Worm (Caenorhabditis elegans) whole organism, mixed stage, embryonic: ENCODE data around the gene ucr-1.

ENCODE experiments used
- M03D4.4 ChIP-seq: sonication (generic microtip); optimal IDR thresholded peaks from 2 replicates; lab custom pipeline; 2017; ENCODE audit warnings: mild to moderate bottlenecking, missing genetic modification characterization, missing compliant biosample characterization
- bed-3 ChIP-seq: fragments of 200-800 bp; sonication (Bioruptor generic); optimal IDR thresholded peaks from 3 replicates; lab custom pipeline; 2018; ENCODE audit warnings: mild to moderate bottlenecking, missing genetic modification characterization, moderate library complexity, missing compliant biosample characterization
- blmp-1 ChIP-seq: fragments of 150-350 bp; optimal IDR thresholded peaks from 2 replicates; lab custom pipeline; 2014; ENCODE audit warnings: missing biosample characterization, missing genetic modification characterization
- ceh-39 ChIP-seq: fragments of 150-350 bp; optimal IDR thresholded peaks from 2 replicates; lab custom pipeline; 2014; ENCODE audit warnings: missing biosample characterization, missing genetic modification characterization
- ceh-43 ChIP-seq: fragments of 200-800 bp; sonication (Bioruptor generic); optimal IDR thresholded peaks from 2 replicates; lab custom pipeline; 2018; ENCODE audit warnings: mild to moderate bottlenecking, missing genetic modification characterization, moderate library complexity, missing compliant biosample characterization
- ceh-83 ChIP-seq: fragments of 200-800 bp; sonication (Bioruptor generic); optimal IDR thresholded peaks from 2 replicates; lab custom pipeline; 2018; ENCODE audit warnings: mild to moderate bottlenecking, missing genetic modification characterization, missing compliant biosample characterization
- cnd-1 ChIP-seq: fragments of 200-800 bp; sonication (Bioruptor generic); optimal IDR thresholded peaks from 2 replicates; lab custom pipeline; 2018; ENCODE audit warnings: mild to moderate bottlenecking, missing genetic modification characterization, missing compliant biosample characterization
- drap-1 ChIP-seq: fragments of 200-800 bp; sonication (Bioruptor generic); optimal IDR thresholded peaks from 3 replicates; lab custom pipeline; 2018; ENCODE audit warnings: mild to moderate bottlenecking, missing genetic modification characterization, missing compliant biosample characterization
- elt-1 ChIP-seq: sonication (generic microtip); optimal IDR thresholded peaks from 2 replicates; lab custom pipeline; 2017; ENCODE audit warnings: missing genetic modification characterization, mild to moderate bottlenecking, missing compliant biosample characterization, antibody characterized with exemption, moderate library complexity, borderline replicate concordance; ENCODE audit not compliant: insufficient read depth
- elt-3 ChIP-seq: fragments of 150-350 bp; optimal IDR thresholded peaks from 2 replicates; lab custom pipeline; 2014; ENCODE audit warnings: missing biosample characterization, missing genetic modification characterization
- flh-1 ChIP-seq: fragments of 200-800 bp; sonication (Bioruptor generic); optimal IDR thresholded peaks from 2 replicates; lab custom pipeline; 2018; ENCODE audit warnings: mild to moderate bottlenecking, missing genetic modification characterization, moderate library complexity, missing compliant biosample characterization
- ham-2 ChIP-seq: fragments of 200-800 bp; sonication (Bioruptor generic); optimal IDR thresholded peaks from 2 replicates; lab custom pipeline; 2018; ENCODE audit warnings: mild to moderate bottlenecking, missing genetic modification characterization, missing compliant biosample characterization
- hlh-1 ChIP-seq: fragments of 150-350 bp; optimal IDR thresholded peaks from 2 replicates; lab custom pipeline; 2014; ENCODE audit warnings: missing biosample characterization, missing genetic modification reagents, missing genetic modification characterization
- lin-13 ChIP-seq: fragments of 150-350 bp; optimal IDR thresholded peaks from 2 replicates; lab custom pipeline; 2014; ENCODE audit warnings: missing biosample characterization, missing genetic modification characterization
- lin-32 ChIP-seq: fragments of 200-800 bp; sonication (Bioruptor generic); optimal IDR thresholded peaks from 2 replicates; lab custom pipeline; 2018; ENCODE audit warnings: mild to moderate bottlenecking, missing genetic modification characterization, missing compliant biosample characterization
- lsy-2 ChIP-seq: fragments of 150-350 bp; optimal IDR thresholded peaks from 2 replicates; lab custom pipeline; 2014; ENCODE audit warnings: missing biosample characterization, missing genetic modification characterization
- mab-5 ChIP-seq: fragments of 150-350 bp; optimal IDR thresholded peaks from 2 replicates; lab custom pipeline; 2014; ENCODE audit warnings: missing biosample characterization, missing genetic modification characterization
- mep-1 ChIP-seq: fragments of 150-350 bp; optimal IDR thresholded peaks from 2 replicates; lab custom pipeline; 2017; ENCODE audit warnings: missing biosample characterization, missing genetic modification reagents, missing genetic modification characterization, inconsistent platforms
- mls-2 ChIP-seq: sonication (generic microtip); optimal IDR thresholded peaks from 2 replicates; lab custom pipeline; 2016; ENCODE audit warnings: mild to moderate bottlenecking, missing genetic modification characterization, moderate library complexity, missing compliant biosample characterization
- nhr-2 ChIP-seq: fragments of 150-350 bp; optimal IDR thresholded peaks from 2 replicates; lab custom pipeline; 2014; ENCODE audit warnings: missing biosample characterization, missing genetic modification characterization
- nhr-237 ChIP-seq: fragments of 150-350 bp; optimal IDR thresholded peaks from 2 replicates; lab custom pipeline; 2014; ENCODE audit warnings: missing biosample characterization, missing genetic modification characterization
- nhr-28 ChIP-seq: fragments of 150-350 bp; optimal IDR thresholded peaks from 2 replicates; lab custom pipeline; 2014; ENCODE audit warnings: missing biosample characterization, missing genetic modification characterization
- nhr-76 ChIP-seq: sonication (generic microtip); optimal IDR thresholded peaks from 2 replicates; lab custom pipeline; 2017; ENCODE audit warnings: missing biosample characterization, missing genetic modification characterization
- pha-4 ChIP-seq: fragments of 150-350 bp; optimal IDR thresholded peaks from 2 replicates; lab custom pipeline; 2018; ENCODE audit warnings: missing biosample characterization, missing genetic modification reagents, missing genetic modification characterization
- sem-2 ChIP-seq: fragments of 200-800 bp; sonication (Bioruptor generic); optimal IDR thresholded peaks from 2 replicates; lab custom pipeline; 2018; ENCODE audit warnings: mild to moderate bottlenecking, missing genetic modification characterization, missing compliant biosample characterization
- snpc-4 ChIP-seq: fragments of 150-350 bp; optimal IDR thresholded peaks from 2 replicates; lab custom pipeline; 2014; ENCODE audit warnings: missing biosample characterization, missing genetic modification characterization
- sptf-1 ChIP-seq: sonication (generic microtip); optimal IDR thresholded peaks from 2 replicates; lab custom pipeline; 2017; ENCODE audit warnings: mild to moderate bottlenecking, missing genetic modification characterization, moderate library complexity, missing compliant biosample characterization
- tbx-8 ChIP-seq: fragments of 200-800 bp; sonication (Bioruptor generic); optimal IDR thresholded peaks from 2 replicates; lab custom pipeline; 2018; ENCODE audit warnings: mild to moderate bottlenecking, missing genetic modification characterization, moderate library complexity, missing compliant biosample characterization
- unc-120 ChIP-seq: sonication (generic microtip); optimal IDR thresholded peaks from 2 replicates; lab custom pipeline; 2017; ENCODE audit warnings: missing genetic modification characterization, missing compliant biosample characterization; ENCODE audit not compliant: poor library complexity, severe bottlenecking
- unc-39 ChIP-seq: fragments of 150-350 bp; optimal IDR thresholded peaks from 2 replicates; lab custom pipeline; 2014; ENCODE audit warnings: missing biosample characterization, missing genetic modification characterization
- unc-62 ChIP-seq: fragments of 150-350 bp; optimal IDR thresholded peaks from 2 replicates; lab custom pipeline; 2014; ENCODE audit warnings: missing biosample characterization, missing genetic modification reagents, missing genetic modification characterization
- zip-8 ChIP-seq: fragments of 150-350 bp; optimal IDR thresholded peaks from 2 replicates; lab custom pipeline; 2014; ENCODE audit warnings: missing biosample characterization, missing genetic modification characterization
- ztf-11 ChIP-seq: fragments of 150-350 bp; optimal IDR thresholded peaks from 2 replicates; lab custom pipeline; 2014; ENCODE audit warnings: missing biosample characterization, missing genetic modification characterization

Gene ucr-1

ce11 chrIII:5565699-5566098 lies 26.2 kb upstream of the ucr-1 start:
- TF ChIP-seq snpc-4 (tag; lab: Kevin White, UChicago) (no peak), unc-120 (tag; lab: Kevin White, UChicago) (peak; percentile 47), flh-1 (no peak)

ce11 chrIII:5566496-5566895 lies 25.4 kb upstream of the ucr-1 start:
- TF ChIP-seq nhr-2 (tag; lab: Kevin White, UChicago) (no peak), lin-13 (tag; lab: Kevin White, UChicago) (no peak), ceh-83 (no peak), mep-1 (no peak), nhr-237 (no peak), drap-1 (GFP tag; lab: Kevin White, UChicago) (no peak)

ce11 chrIII:5568265-5568664 lies 23.7 kb upstream of the ucr-1 start:
- TF ChIP-seq sem-2 (GFP tag; lab: Kevin White, UChicago): no peak
- TF ChIP-seq zip-8: no peak
- TF ChIP-seq ceh-83: no peak
- TF ChIP-seq nhr-28: no peak
- no peak for TF ChIP-seq bed-3
- TF ChIP-seq lin-13 (tag; lab: Kevin White, UChicago): no peak
- TF ChIP-seq unc-62 (GFP tag; lab: Kevin White, UChicago): no peak
- no peak for TF ChIP-seq M03D4.4
- no peak for TF ChIP-seq nhr-237
- TF ChIP-seq snpc-4 (tag; lab: Kevin White, UChicago): no peak
- TF ChIP-seq elt-1 (tag; lab: Kevin White, UChicago): no peak
- no peak for TF ChIP-seq ham-2 (GFP tag; lab: Kevin White, UChicago)
- TF ChIP-seq unc-39 (tag; lab: Kevin White, UChicago): no peak
- TF ChIP-seq cnd-1 (tag; lab: Kevin White, UChicago): no peak
- TF ChIP-seq unc-120 (tag; lab: Kevin White, UChicago): no peak
- TF ChIP-seq blmp-1 (tag; lab: Kevin White, UChicago): no peak
- TF ChIP-seq ceh-43 (GFP tag; lab: Kevin White, UChicago): no peak
- no peak for TF ChIP-seq ceh-39

ce11 chrIII:5568679-5569078 lies 23.3 kb upstream of the ucr-1 start, which contains the start of gene nspb-12:
TSS of gene nspb-12 (minus strand) at chrIII:5568779.
- no peak for TF ChIP-seq unc-120 (tag; lab: Kevin White, UChicago)
- no peak for TF ChIP-seq ceh-83
- no peak for TF ChIP-seq mab-5
- no peak for TF ChIP-seq sem-2 (GFP tag; lab: Kevin White, UChicago)
- TF ChIP-seq pha-4 (tag; lab: Kevin White, UChicago): no peak
- no peak for TF ChIP-seq unc-39 (tag; lab: Kevin White, UChicago)
- TF ChIP-seq sptf-1 (tag; lab: Kevin White, UChicago): no peak
- TF ChIP-seq mep-1: no peak
- no peak for TF ChIP-seq nhr-76 (tag; lab: Kevin White, UChicago)
- no peak for TF ChIP-seq elt-1 (tag; lab: Kevin White, UChicago)
- TF ChIP-seq elt-3 (tag; lab: Kevin White, UChicago): no peak
- no peak for TF ChIP-seq snpc-4 (tag; lab: Kevin White, UChicago)
- no peak for TF ChIP-seq lsy-2
- no peak for TF ChIP-seq M03D4.4
- no peak for TF ChIP-seq nhr-28
- no peak for TF ChIP-seq ham-2 (GFP tag; lab: Kevin White, UChicago)
- no peak for TF ChIP-seq mls-2 (tag; lab: Kevin White, UChicago)
- no peak for TF ChIP-seq unc-62 (GFP tag; lab: Kevin White, UChicago)
- TF ChIP-seq hlh-1 (tag; lab: Kevin White, UChicago): no peak

ce11 chrIII:5570814-5571443 lies 21.0 kb upstream of the ucr-1 start:
- no peak for TF ChIP-seq nhr-237
- TF ChIP-seq bed-3: no peak
- no peak for TF ChIP-seq pha-4 (tag; lab: Kevin White, UChicago)
- TF ChIP-seq lin-32 (GFP tag; lab: Kevin White, UChicago): no peak
- TF ChIP-seq unc-39 (tag; lab: Kevin White, UChicago): no peak
- no peak for TF ChIP-seq blmp-1 (tag; lab: Kevin White, UChicago)
- TF ChIP-seq unc-120 (tag; lab: Kevin White, UChicago): no peak
- TF ChIP-seq snpc-4 (tag; lab: Kevin White, UChicago): no peak
- TF ChIP-seq ceh-39: no peak
- TF ChIP-seq ztf-11 (tag; lab: Kevin White, UChicago): no peak
- TF ChIP-seq tbx-8: no peak
- no peak for TF ChIP-seq elt-1 (tag; lab: Kevin White, UChicago)
- no peak for TF ChIP-seq mab-5
- TF ChIP-seq nhr-76 (tag; lab: Kevin White, UChicago): no peak
- no peak for TF ChIP-seq lsy-2
- no peak for TF ChIP-seq mls-2 (tag; lab: Kevin White, UChicago)
